Fruit fly (Drosophila melanogaster) whole organism, embryonic: Measurements from ENCODE around the gene Son.
A peak's percentile ranks its signal among the peaks of the same experiment; 100 is the strongest.

Source experiments
- ATbp ChIP-seq: fragments of 200-800 bp; sonication (Bioruptor generic); optimal IDR thresholded peaks from 2 replicates; lab custom pipeline; 2017; ENCODE audit warnings: missing biosample characterization, mild to moderate bottlenecking, missing genetic modification characterization, missing genetic modification reagents
- Abd-B ChIP-seq: fragments of 200-800 bp; sonication (Bioruptor generic); optimal IDR thresholded peaks from 2 replicates; lab custom pipeline; 2018; ENCODE audit warnings: missing biosample characterization, mild to moderate bottlenecking, missing genetic modification characterization, moderate library complexity
- Blimp-1 ChIP-seq: fragments of 200-800 bp; sonication (Bioruptor generic); optimal IDR thresholded peaks from 3 replicates; lab custom pipeline; 2018; ENCODE audit warnings: missing biosample characterization, missing genetic modification characterization, mild to moderate bottlenecking, moderate library complexity, missing genetic modification reagents
- Bteb2 ChIP-seq: fragments of 200-800 bp; sonication (Bioruptor generic); optimal IDR thresholded peaks from 2 replicates; lab custom pipeline; 2016; ENCODE audit warnings: missing biosample characterization, missing genetic modification characterization
- CG10209 ChIP-seq: fragments of 200-800 bp; sonication (Bioruptor generic); optimal IDR thresholded peaks from 3 replicates; lab custom pipeline; 2017; ENCODE audit warnings: missing biosample characterization, mild to moderate bottlenecking, missing genetic modification characterization, missing genetic modification reagents
- CG10366 ChIP-seq: fragments of 200-800 bp; sonication (Bioruptor generic); IDR thresholded peaks from 2 replicates; pipeline ENCODE4 v1.3.6; 2022; ENCODE audit warnings: missing biosample characterization, missing genetic modification characterization
- CG10654 ChIP-seq: fragments of 200-800 bp; sonication (Bioruptor generic); optimal IDR thresholded peaks from 2 replicates; lab custom pipeline; 2016; ENCODE audit warnings: missing biosample characterization, missing genetic modification characterization
- CG11696 ChIP-seq: fragments of 200-800 bp; sonication (Bioruptor generic); IDR thresholded peaks from 2 replicates; pipeline ENCODE4 v1.3.6; 2022; ENCODE audit warnings: missing biosample characterization, missing genetic modification characterization
- CG15479 ChIP-seq: fragments of 200-800 bp; sonication (Bioruptor generic); optimal IDR thresholded peaks from 3 replicates; lab custom pipeline; 2019; ENCODE audit warnings: missing biosample characterization, mild to moderate bottlenecking, missing genetic modification characterization, moderate library complexity
- CG15514 ChIP-seq: fragments of 200-800 bp; sonication (Bioruptor generic); optimal IDR thresholded peaks from 3 replicates; lab custom pipeline; 2017; ENCODE audit warnings: missing biosample characterization, missing genetic modification characterization, mild to moderate bottlenecking, moderate library complexity, missing genetic modification reagents
- CG16779 ChIP-seq: fragments of 200-800 bp; sonication (Bioruptor generic); IDR thresholded peaks from 2 replicates; pipeline ENCODE4 v1.3.6; 2022; ENCODE audit warnings: missing biosample characterization, missing genetic modification characterization
- CG16813 ChIP-seq: fragments of 200-800 bp; sonication (Bioruptor generic); IDR thresholded peaks from 3 replicates; pipeline ENCODE4 v1.3.6; 2022; ENCODE audit warnings: missing biosample characterization, missing genetic modification characterization; ENCODE audit not compliant: partially characterized antibody
- CG17612 ChIP-seq: fragments of 200-800 bp; sonication (Bioruptor generic); IDR thresholded peaks from 2 replicates; pipeline ENCODE4 v1.3.6; 2022; ENCODE audit warnings: missing biosample characterization, missing genetic modification characterization
- CG2712 ChIP-seq: fragments of 200-800 bp; optimal IDR thresholded peaks from 3 replicates; lab custom pipeline; 2019; ENCODE audit warnings: missing biosample characterization, mild to moderate bottlenecking, missing genetic modification characterization, moderate library complexity
- CG30403 ChIP-seq: fragments of 200-800 bp; sonication (Bioruptor generic); optimal IDR thresholded peaks from 3 replicates; lab custom pipeline; 2016; ENCODE audit warnings: missing biosample characterization, missing genetic modification characterization
- CG31388 ChIP-seq: fragments of 200-800 bp; sonication (Bioruptor generic); optimal IDR thresholded peaks from 2 replicates; lab custom pipeline; 2016; ENCODE audit warnings: missing biosample characterization, missing genetic modification characterization
- CG31441 ChIP-seq: fragments of 200-800 bp; sonication (Bioruptor generic); IDR thresholded peaks from 2 replicates; pipeline ENCODE4 v1.3.6; 2022; ENCODE audit warnings: missing biosample characterization, missing genetic modification characterization
- CG33213 ChIP-seq: fragments of 200-800 bp; sonication (Bioruptor generic); optimal IDR thresholded peaks from 3 replicates; lab custom pipeline; 2016; ENCODE audit warnings: missing biosample characterization, missing genetic modification characterization
- CG3407 ChIP-seq: fragments of 200-800 bp; sonication (Bioruptor generic); optimal IDR thresholded peaks from 2 replicates; lab custom pipeline; 2018; ENCODE audit warnings: missing biosample characterization, mild to moderate bottlenecking, missing genetic modification characterization
- CG4617 ChIP-seq: fragments of 200-800 bp; sonication (Bioruptor generic); optimal IDR thresholded peaks from 3 replicates; lab custom pipeline; 2016; ENCODE audit warnings: missing biosample characterization, missing genetic modification characterization, borderline replicate concordance
- CG6813 ChIP-seq: fragments of 200-800 bp; sonication (Bioruptor generic); optimal IDR thresholded peaks from 2 replicates; lab custom pipeline; 2017; ENCODE audit warnings: missing biosample characterization, missing genetic modification characterization, mild to moderate bottlenecking, moderate library complexity, missing genetic modification reagents
- CG8290 ChIP-seq, 3 experiments: fragments of 200-800 bp; sonication (Bioruptor generic); optimal IDR thresholded peaks; 2 replicates each; lab custom pipeline; 2016 to 2019; ENCODE audit warnings: missing biosample characterization in 3 of 3, missing genetic modification characterization in 3 of 3, mild to moderate bottlenecking in 2 of 3, moderate library complexity in 1 of 3
- CG8478 ChIP-seq: fragments of >200 bp; optimal IDR thresholded peaks from 2 replicates; lab custom pipeline; 2018
- CG9609 ChIP-seq: fragments of 200-800 bp; sonication (Bioruptor generic); optimal IDR thresholded peaks from 3 replicates; lab custom pipeline; 2016; ENCODE audit warnings: missing biosample characterization, missing genetic modification characterization
- Chrac-16 ChIP-seq: fragments of 200-800 bp; sonication (Bioruptor generic); optimal IDR thresholded peaks from 3 replicates; lab custom pipeline; 2016; ENCODE audit warnings: missing biosample characterization, missing genetic modification characterization
- CkIIα-i1 ChIP-seq: fragments of 200-800 bp; sonication (Bioruptor generic); IDR thresholded peaks from 2 replicates; pipeline ENCODE4 v1.3.6; 2022; ENCODE audit warnings: missing biosample characterization, missing genetic modification characterization
- H2.0 ChIP-seq: fragments of 200-800 bp; sonication (Bioruptor generic); IDR thresholded peaks from 2 replicates; pipeline ENCODE4 v1.3.6; 2022; ENCODE audit warnings: missing biosample characterization, missing genetic modification characterization
- Hr3 ChIP-seq: fragments of 200-800 bp; sonication (Bioruptor generic); optimal IDR thresholded peaks from 3 replicates; lab custom pipeline; 2016; ENCODE audit warnings: missing biosample characterization, missing genetic modification characterization
- NK7.1 ChIP-seq: fragments of 200-800 bp; sonication (Bioruptor generic); optimal IDR thresholded peaks from 3 replicates; lab custom pipeline; 2016; ENCODE audit warnings: missing biosample characterization, missing genetic modification characterization
- Nf-YA ChIP-seq: fragments of 200-800 bp; sonication (Bioruptor generic); IDR thresholded peaks from 2 replicates; pipeline ENCODE4 v1.3.6; 2022; ENCODE audit warnings: missing biosample characterization, missing genetic modification characterization
- Rfx ChIP-seq: fragments of 200-800 bp; sonication (Bioruptor generic); IDR thresholded peaks from 2 replicates; pipeline ENCODE4 v1.3.6; 2022; ENCODE audit warnings: missing biosample characterization, missing genetic modification characterization
- Usf ChIP-seq: fragments of 200-800 bp; sonication (Bioruptor generic); optimal IDR thresholded peaks from 2 replicates; lab custom pipeline; 2017; ENCODE audit warnings: missing genotype, missing biosample characterization, missing genetic modification characterization
- amos ChIP-seq: fragments of 200-800 bp; sonication (Bioruptor generic); IDR thresholded peaks from 2 replicates; pipeline ENCODE4 v1.3.6; 2022; ENCODE audit warnings: missing biosample characterization, missing genetic modification characterization; ENCODE audit not compliant: partially characterized antibody
- bsh ChIP-seq, 2 experiments: fragments of 200-800 bp; sonication (Bioruptor generic); optimal IDR thresholded peaks; 2 replicates each; lab custom pipeline; 2017 to 2018; ENCODE audit warnings: mild to moderate bottlenecking in 2 of 2, missing biosample characterization in 2 of 2, missing genetic modification characterization in 2 of 2, moderate library complexity in 1 of 2
- dati ChIP-seq: fragments of 200-800 bp; sonication (Bioruptor generic); IDR thresholded peaks from 2 replicates; pipeline ENCODE4 v1.3.6; 2022; ENCODE audit warnings: missing biosample characterization, missing genetic modification characterization
- exex ChIP-seq: fragments of 200-800 bp; sonication (Bioruptor generic); optimal IDR thresholded peaks from 4 replicates; lab custom pipeline; 2018; ENCODE audit warnings: missing biosample characterization, mild to moderate bottlenecking, missing genetic modification characterization, moderate library complexity
- gem ChIP-seq: fragments of 200-800 bp; sonication (Bioruptor generic); optimal IDR thresholded peaks from 2 replicates; lab custom pipeline; 2019; ENCODE audit warnings: missing biosample characterization, mild to moderate bottlenecking, missing genetic modification characterization, moderate library complexity
- jumu ChIP-seq: fragments of 200-800 bp; sonication (Bioruptor generic); optimal IDR thresholded peaks from 3 replicates; lab custom pipeline; 2016; ENCODE audit warnings: missing biosample characterization, missing genetic modification characterization
- knrl ChIP-seq: fragments of 200-800 bp; sonication (Bioruptor generic); IDR thresholded peaks from 3 replicates; pipeline ENCODE4 v1.3.6; 2022; ENCODE audit warnings: missing biosample characterization, missing genetic modification characterization; ENCODE audit not compliant: partially characterized antibody
- luna ChIP-seq: fragments of 200-800 bp; sonication (Bioruptor generic); optimal IDR thresholded peaks from 2 replicates; lab custom pipeline; 2016; ENCODE audit warnings: missing biosample characterization, missing genetic modification characterization
- maf-S ChIP-seq: fragments of 200-800 bp; sonication (Bioruptor generic); optimal IDR thresholded peaks from 2 replicates; lab custom pipeline; 2016; ENCODE audit warnings: missing biosample characterization, missing genetic modification characterization
- otp ChIP-seq: fragments of 200-800 bp; sonication (Bioruptor generic); IDR thresholded peaks from 3 replicates; pipeline ENCODE4, ENCODE4 v1.3.6; 2022; ENCODE audit warnings: missing biosample characterization, missing genetic modification characterization
- pho ChIP-seq: fragments of 200-800 bp; sonication (Bioruptor generic); optimal IDR thresholded peaks from 2 replicates; lab custom pipeline; 2016; ENCODE audit warnings: missing biosample characterization, missing genetic modification characterization
- salm ChIP-seq: fragments of 200-800 bp; sonication (Bioruptor generic); optimal IDR thresholded peaks from 2 replicates; lab custom pipeline; 2018; ENCODE audit warnings: missing biosample characterization, mild to moderate bottlenecking, missing genetic modification characterization
- scrt ChIP-seq: fragments of 200-800 bp; sonication (Bioruptor generic); optimal IDR thresholded peaks from 2 replicates; lab custom pipeline; 2018; ENCODE audit warnings: missing biosample characterization, mild to moderate bottlenecking, missing genetic modification characterization, moderate library complexity
- sob ChIP-seq: fragments of 200-800 bp; sonication (Bioruptor generic); IDR thresholded peaks from 2 replicates; pipeline ENCODE4 v1.3.6; 2022; ENCODE audit warnings: missing biosample characterization, missing genetic modification characterization
- ssp ChIP-seq: fragments of 200-800 bp; sonication (Bioruptor generic); IDR thresholded peaks from 2 replicates; pipeline ENCODE4 v1.3.6; 2022; ENCODE audit warnings: missing biosample characterization, missing genetic modification characterization
- wdn ChIP-seq: fragments of 200-800 bp; sonication (Bioruptor generic); IDR thresholded peaks from 2 replicates; pipeline ENCODE4 v1.3.6; 2022; ENCODE audit warnings: missing biosample characterization, missing genetic modification characterization
- zen ChIP-seq: fragments of 200-800 bp; sonication (Bioruptor generic); optimal IDR thresholded peaks from 3 replicates; lab custom pipeline; 2018; ENCODE audit warnings: missing biosample characterization, mild to moderate bottlenecking, missing genetic modification characterization, moderate library complexity
- zfh1 ChIP-seq: fragments of 200-800 bp; sonication (Bioruptor generic); IDR thresholded peaks from 3 replicates; pipeline ENCODE4 v1.3.6; 2022; ENCODE audit warnings: missing biosample characterization, missing genetic modification characterization

Gene Son

dm6 chr3R:9618331-9618730 is 40.5 kb downstream of the Son start (continued):
- TF ChIP-seq CG4617 (GFP tag; lab: Kevin White, UChicago) (peak; percentile 13), amos (GFP tag; lab: Robert Waterston, UW) (no peak), ssp (GFP tag; lab: Robert Waterston, UW) (peak; percentile 60; the same call in 1 of the 2 replicates), CG30403 (GFP tag; lab: Kevin White, UChicago) (peak; percentile 78), luna (GFP tag; lab: Kevin White, UChicago) (no peak), Usf (peak; percentile 9), knrl (GFP tag; lab: Robert Waterston, UW) (no peak), CG11696 (GFP tag; lab: Robert Waterston, UW) (0 out of 2 replicates have a peak, but pooled peaks have one; percentile 52), zen (peak; percentile 76), Nf-YA (GFP tag; lab: Robert Waterston, UW) (peak; percentile 76), jumu (peak; percentile 68), CG2712 (tag; lab: Kevin White, UChicago) (peak; percentile 62), Hr3 (GFP tag; lab: Kevin White, UChicago) (peak; percentile 46), bsh (GFP tag; optimal IDR thresholded peaks at IDR 0.05; lab: Kevin White, UChicago) (peak in 1 of 2 experiments; percentile 87), Chrac-16 (GFP tag; lab: Kevin White, UChicago) (peak; percentile 69), CG8478 (lab: Kevin White, UChicago) (no peak), H2.0 (GFP tag; lab: Robert Waterston, UW) (peak; percentile 84), CG9609 (GFP tag; lab: Kevin White, UChicago) (peak; percentile 70), zfh1 (GFP tag; lab: Robert Waterston, UW) (peak; percentile 93), CG8290 (GFP tag; optimal IDR thresholded peaks at IDR 0.05; lab: Kevin White, UChicago) (peak; percentile 49), CG8290 (tag; optimal IDR thresholded peaks at IDR 0.05; lab: Kevin White, UChicago) (peak in 1 of 2 experiments; percentile 78), wdn (GFP tag; lab: Robert Waterston, UW) (no peak), NK7.1 (GFP tag; lab: Kevin White, UChicago) (peak; percentile 14), CG17612 (GFP tag; lab: Robert Waterston, UW) (0 out of 2 replicates have a peak, but pooled peaks have one; percentile 33), sob (GFP tag; lab: Robert Waterston, UW) (peak; percentile 80), ATbp (peak; percentile 74), CG10654 (GFP tag; lab: Kevin White, UChicago) (peak; percentile 39), CkIIα-i1 (GFP tag; lab: Robert Waterston, UW) (0 out of 2 replicates have a peak, but pooled peaks have one; percentile 17), CG16779 (GFP tag; lab: Robert Waterston, UW) (no peak), CG10366 (GFP tag; lab: Robert Waterston, UW) (peak; percentile 83), salm (peak; percentile 31), Bteb2 (GFP tag; lab: Kevin White, UChicago) (peak; percentile 33), dati (GFP tag; lab: Robert Waterston, UW) (peak; percentile 70), scrt (GFP tag; lab: Kevin White, UChicago) (peak; percentile 30), Blimp-1 (GFP tag; lab: Kevin White, UChicago) (peak; percentile 82), CG31388 (GFP tag; lab: Kevin White, UChicago) (peak; percentile 25), otp (GFP tag; lab: Robert Waterston, UW) (peak; percentile 74), CG10209 (peak; percentile 54), CG3407 (GFP tag; lab: Kevin White, UChicago) (peak; percentile 61), CG15514 (GFP tag; lab: Kevin White, UChicago) (peak; percentile 22), maf-S (GFP tag; lab: Kevin White, UChicago) (peak; percentile 60), pho (GFP tag; lab: Kevin White, UChicago) (peak; percentile 35), gem (peak; percentile 80), CG31441 (GFP tag; lab: Robert Waterston, UW) (peak; percentile 77), exex (no peak), Rfx (GFP tag; lab: Robert Waterston, UW) (peak; percentile 71), CG16813 (GFP tag; lab: Robert Waterston, UW) (no peak), Abd-B (GFP tag; lab: Kevin White, UChicago) (peak; percentile 66), CG15479 (GFP tag; lab: Kevin White, UChicago) (no peak), CG6813 (GFP tag; lab: Kevin White, UChicago) (peak; percentile 54), CG33213 (peak; percentile 56)
